Worm (Caenorhabditis elegans) whole organism, early embryonic: ENCODE data around the gene C47E8.3.

Experiments used
- B0310.2 ChIP-seq: sonication (generic microtip); optimal IDR thresholded peaks from 2 replicates; lab custom pipeline; 2016; ENCODE audit warnings: mild to moderate bottlenecking, missing genetic modification characterization, missing compliant biosample characterization
- F13C5.2 ChIP-seq: sonication (generic microtip); optimal IDR thresholded peaks from 2 replicates; lab custom pipeline; 2017; ENCODE audit warnings: mild to moderate bottlenecking, missing genetic modification characterization, inconsistent platforms, missing compliant biosample characterization
- aly-1 ChIP-seq: sonication (generic microtip); optimal IDR thresholded peaks from 2 replicates; lab custom pipeline; 2016; ENCODE audit warnings: missing genetic modification characterization, missing compliant biosample characterization
- ama-1 ChIP-seq: fragments of 150-350 bp; optimal IDR thresholded peaks from 2 replicates; lab custom pipeline; 2014
- ceh-13 ChIP-seq: fragments of 200-800 bp; sonication (Bioruptor generic); optimal IDR thresholded peaks from 2 replicates; lab custom pipeline; 2018; ENCODE audit warnings: mild to moderate bottlenecking, missing genetic modification characterization, missing compliant biosample characterization
- ceh-36 ChIP-seq: sonication (generic microtip); optimal IDR thresholded peaks from 2 replicates; lab custom pipeline; 2016; ENCODE audit warnings: missing genetic modification characterization, inconsistent platforms, missing compliant biosample characterization
- ets-7 ChIP-seq: sonication (generic microtip); optimal IDR thresholded peaks from 2 replicates; lab custom pipeline; 2016; ENCODE audit warnings: missing genotype, missing genetic modification characterization, missing compliant biosample characterization
- flt-1 ChIP-seq: fragments of 200-800 bp; sonication (Bioruptor generic); IDR thresholded peaks from 2 replicates; pipeline ENCODE4 v1.3.6; 2022; ENCODE audit warnings: missing genetic modification characterization, missing compliant biosample characterization
- hmbx-1 ChIP-seq: sonication (generic microtip); optimal IDR thresholded peaks from 2 replicates; lab custom pipeline; 2016; ENCODE audit warnings: mild to moderate bottlenecking, missing genetic modification characterization, missing compliant biosample characterization
- hmg-4 ChIP-seq: fragments of 200-800 bp; sonication (Bioruptor generic); optimal IDR thresholded peaks from 2 replicates; lab custom pipeline; 2018; ENCODE audit warnings: mild to moderate bottlenecking, missing genetic modification characterization, missing compliant biosample characterization
- hnd-1 ChIP-seq: sonication (generic microtip); optimal IDR thresholded peaks from 2 replicates; lab custom pipeline; 2016; ENCODE audit warnings: missing genetic modification characterization, missing compliant biosample characterization
- pes-1 ChIP-seq: fragments of 200-800 bp; sonication (Bioruptor generic); IDR thresholded peaks from 2 replicates; pipeline ENCODE4 v1.3.6; 2022; ENCODE audit warnings: missing genetic modification reagents, missing genetic modification characterization, missing compliant biosample characterization
- scrt-1 ChIP-seq: fragments of 200-800 bp; sonication (Bioruptor generic); IDR thresholded peaks from 2 replicates; pipeline ENCODE4 v1.3.6; 2022; ENCODE audit warnings: missing genetic modification characterization, missing compliant biosample characterization
- sea-1 ChIP-seq: fragments of 200-800 bp; sonication (Bioruptor generic); conservative IDR thresholded peaks from 2 replicates; pipeline ENCODE4 v1.3.6; 2022; ENCODE audit warnings: missing genetic modification characterization, missing compliant biosample characterization
- tbx-11 ChIP-seq: fragments of 200-800 bp; sonication (Bioruptor generic); IDR thresholded peaks from 2 replicates; pipeline ENCODE4 v1.3.6; 2022; ENCODE audit warnings: missing genetic modification characterization, missing compliant biosample characterization
- tbx-37 ChIP-seq: fragments of 200-800 bp; sonication (Bioruptor generic); conservative IDR thresholded peaks from 2 replicates; pipeline ENCODE4 v1.3.6; 2022; ENCODE audit warnings: missing genetic modification reagents, missing genetic modification characterization, missing compliant biosample characterization
- tra-4 ChIP-seq: sonication (generic microtip); optimal IDR thresholded peaks from 2 replicates; lab custom pipeline; 2017; ENCODE audit warnings: missing genetic modification characterization, missing compliant biosample characterization

C47E8.3 gene

DNA sequence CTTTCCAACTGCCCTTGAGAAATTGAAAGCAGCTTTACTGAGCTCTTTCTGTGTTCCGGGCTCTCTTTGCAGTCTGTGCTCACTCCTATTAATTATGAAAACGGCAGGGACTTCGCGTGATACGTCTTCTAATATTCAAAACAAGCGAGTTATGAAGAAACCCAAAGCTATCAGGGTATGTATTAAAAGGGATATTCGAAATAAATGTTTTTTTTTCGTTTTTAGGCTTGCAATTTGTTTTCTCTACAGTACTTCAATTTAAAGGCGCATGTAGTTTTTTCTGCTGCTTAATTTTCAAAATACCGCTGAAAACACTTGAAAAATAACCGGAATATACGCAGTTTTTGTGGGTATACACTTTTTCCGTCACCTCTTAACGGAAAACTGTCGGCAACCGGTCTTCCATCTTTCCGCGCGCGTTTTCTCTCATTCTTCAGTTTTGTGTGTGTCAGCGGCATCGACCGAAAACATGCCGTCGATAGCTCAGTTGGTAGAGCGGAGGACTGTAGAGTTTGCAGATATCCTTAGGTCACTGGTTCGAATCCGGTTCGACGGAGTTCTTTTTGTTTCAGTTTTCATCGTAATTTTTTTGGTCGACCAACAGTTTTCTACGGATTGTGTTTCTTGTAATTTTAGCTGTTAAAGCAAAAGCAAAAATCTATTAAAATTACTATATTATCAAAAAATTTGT is 9.1 kb downstream of the C47E8.3 start, which contains the start of gene gasr-8:
gasr-8 (plus strand) TSS at position 51 of the 691 bp plus-strand sequence.
- TF ChIP-seq B0310.2 (tag; lab: Kevin White, UChicago) (peak; percentile 43), pes-1 (GFP tag; lab: Robert Waterston, UW) (peak; percentile 84), flt-1 (GFP tag; lab: Robert Waterston, UW) (peak; percentile 84), hmbx-1 (tag; lab: Kevin White, UChicago) (no peak), aly-1 (tag; lab: Kevin White, UChicago) (peak; percentile 57), ceh-13 (GFP tag; lab: Kevin White, UChicago) (peak; percentile 58), tbx-11 (GFP tag; lab: Robert Waterston, UW) (peak; percentile 73; the same call in 1 of the 2 replicates), tbx-37 (GFP tag; lab: Robert Waterston, UW) (peak; percentile 64), scrt-1 (GFP tag; lab: Robert Waterston, UW) (0 out of 2 replicates have a peak, but pooled peaks have one; percentile 72), hnd-1 (tag; lab: Kevin White, UChicago) (peak; percentile 32), sea-1 (GFP tag; lab: Robert Waterston, UW) (peak; percentile 79), hmg-4 (peak; percentile 26), ets-7 (tag; lab: Kevin White, UChicago) (no peak), F13C5.2 (no peak), ama-1 (lab: Kevin White, UChicago) (no peak), tra-4 (tag; lab: Kevin White, UChicago) (peak; percentile 40), ceh-36 (tag; lab: Kevin White, UChicago) (no peak)

DNA sequence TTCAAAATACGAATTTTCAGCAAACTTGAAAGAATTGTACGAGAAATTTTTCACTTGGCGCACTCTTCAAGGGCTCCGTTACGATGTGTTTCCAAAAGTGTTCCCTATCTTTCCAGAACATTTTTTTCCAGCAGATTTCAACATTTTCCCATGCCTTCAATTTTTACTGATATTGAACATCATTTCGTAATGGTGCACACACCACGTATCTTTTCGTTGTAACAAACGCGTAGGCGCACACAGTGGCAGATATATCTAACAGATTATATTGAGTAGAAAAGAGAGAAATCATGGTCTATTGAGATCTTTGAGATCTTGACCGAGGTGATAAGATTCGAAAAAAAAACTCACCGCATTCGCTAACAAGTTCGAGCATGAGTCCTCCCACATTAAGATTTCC is 15.6 kb downstream of the C47E8.3 start:
- no peak for TF ChIP-seq ceh-36 (tag; lab: Kevin White, UChicago)
- no peak for TF ChIP-seq ets-7 (tag; lab: Kevin White, UChicago)
- no peak for TF ChIP-seq hnd-1 (tag; lab: Kevin White, UChicago)
- no peak for TF ChIP-seq tra-4 (tag; lab: Kevin White, UChicago)
- no peak for TF ChIP-seq hmg-4
- no peak for TF ChIP-seq tbx-37 (GFP tag; lab: Robert Waterston, UW)
- TF ChIP-seq ceh-13 (GFP tag; lab: Kevin White, UChicago), result no peak
- TF ChIP-seq tbx-11 (GFP tag; lab: Robert Waterston, UW), result no peak
- no peak for TF ChIP-seq pes-1 (GFP tag; lab: Robert Waterston, UW)
- TF ChIP-seq flt-1 (GFP tag; lab: Robert Waterston, UW), result no peak

DNA sequence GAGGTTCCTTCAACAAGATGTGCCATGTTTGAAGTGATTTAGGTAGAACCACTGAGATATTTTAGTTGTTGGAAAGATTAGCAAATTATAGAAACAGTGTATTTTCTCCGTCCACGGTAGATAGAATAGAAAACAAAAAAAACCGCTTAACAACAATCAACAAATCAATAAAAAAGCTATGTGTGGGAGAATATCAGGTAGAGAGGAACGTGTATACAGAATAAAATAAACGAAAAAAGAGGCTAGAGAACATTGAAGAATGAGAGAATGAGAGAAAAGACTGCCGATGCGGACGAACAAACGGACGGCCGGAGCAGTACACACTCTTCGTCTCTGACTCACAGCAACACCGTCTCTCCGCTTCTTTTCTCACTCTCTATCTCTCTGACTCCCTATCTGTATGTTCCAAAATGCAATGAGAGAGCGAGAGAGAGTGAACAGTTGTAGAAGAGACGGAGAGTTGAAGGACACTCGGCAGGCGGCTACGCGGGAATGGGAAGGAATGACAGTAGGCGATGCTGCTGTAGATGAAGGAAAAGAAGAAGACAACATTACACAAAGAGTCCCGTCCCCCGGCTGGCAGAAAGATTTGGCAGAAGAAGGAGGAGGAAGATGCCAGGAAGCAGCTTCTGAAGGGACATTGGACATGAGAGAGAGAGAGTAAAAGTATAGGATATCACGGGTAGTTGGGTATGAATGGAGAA is 16.6 kb downstream of the C47E8.3 start, which contains the start of gene unc-112:
unc-112 (minus strand) TSS at position 51 of the 704 bp plus-strand sequence.
- TF ChIP-seq tbx-37 (GFP tag; lab: Robert Waterston, UW), result 0 out of 2 replicates have a peak, but pooled peaks have one; percentile 4
- TF ChIP-seq ceh-36 (tag; lab: Kevin White, UChicago), result no peak
- TF ChIP-seq aly-1 (tag; lab: Kevin White, UChicago), result peak; percentile 87
- peak; percentile 91 for TF ChIP-seq hmg-4
- TF ChIP-seq ets-7 (tag; lab: Kevin White, UChicago), result peak; percentile 45
- 0 out of 2 replicates have a peak, but pooled peaks have one; percentile 12 for TF ChIP-seq tbx-11 (GFP tag; lab: Robert Waterston, UW)
- TF ChIP-seq sea-1 (GFP tag; lab: Robert Waterston, UW), result no peak
- peak; percentile 79 for TF ChIP-seq F13C5.2
- TF ChIP-seq scrt-1 (GFP tag; lab: Robert Waterston, UW), result no peak
- TF ChIP-seq tra-4 (tag; lab: Kevin White, UChicago), result no peak
- TF ChIP-seq B0310.2 (tag; lab: Kevin White, UChicago), result no peak

DNA sequence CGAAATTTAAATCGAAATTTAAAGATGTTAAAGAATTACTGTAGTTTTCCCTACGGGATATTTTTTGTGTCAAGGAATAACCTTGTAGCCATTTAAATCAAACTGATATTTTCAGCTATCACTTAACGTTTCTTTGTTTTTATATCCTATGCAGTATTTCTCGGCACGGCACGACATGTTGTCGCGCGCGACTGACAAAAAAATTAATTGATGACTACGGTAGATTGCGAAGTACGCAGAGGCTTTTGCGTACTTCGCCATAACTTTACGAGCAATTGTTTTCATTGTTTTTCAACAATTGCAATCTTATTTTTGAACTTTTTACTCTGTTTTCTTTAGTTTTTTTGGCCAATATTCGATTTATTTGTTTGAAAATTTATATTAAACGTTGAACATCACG is 17.9 kb downstream of the C47E8.3 start:
- TF ChIP-seq ceh-13 (GFP tag; lab: Kevin White, UChicago) (no peak), F13C5.2 (no peak), sea-1 (GFP tag; lab: Robert Waterston, UW) (no peak), aly-1 (tag; lab: Kevin White, UChicago) (no peak), scrt-1 (GFP tag; lab: Robert Waterston, UW) (no peak), ets-7 (tag; lab: Kevin White, UChicago) (no peak), ama-1 (lab: Kevin White, UChicago) (no peak), hnd-1 (tag; lab: Kevin White, UChicago) (no peak), pes-1 (GFP tag; lab: Robert Waterston, UW) (no peak), tbx-37 (GFP tag; lab: Robert Waterston, UW) (no peak), flt-1 (GFP tag; lab: Robert Waterston, UW) (no peak), tra-4 (tag; lab: Kevin White, UChicago) (no peak), B0310.2 (tag; lab: Kevin White, UChicago) (no peak), hmbx-1 (tag; lab: Kevin White, UChicago) (no peak), ceh-36 (tag; lab: Kevin White, UChicago) (no peak), tbx-11 (GFP tag; lab: Robert Waterston, UW) (no peak), hmg-4 (no peak)

DNA sequence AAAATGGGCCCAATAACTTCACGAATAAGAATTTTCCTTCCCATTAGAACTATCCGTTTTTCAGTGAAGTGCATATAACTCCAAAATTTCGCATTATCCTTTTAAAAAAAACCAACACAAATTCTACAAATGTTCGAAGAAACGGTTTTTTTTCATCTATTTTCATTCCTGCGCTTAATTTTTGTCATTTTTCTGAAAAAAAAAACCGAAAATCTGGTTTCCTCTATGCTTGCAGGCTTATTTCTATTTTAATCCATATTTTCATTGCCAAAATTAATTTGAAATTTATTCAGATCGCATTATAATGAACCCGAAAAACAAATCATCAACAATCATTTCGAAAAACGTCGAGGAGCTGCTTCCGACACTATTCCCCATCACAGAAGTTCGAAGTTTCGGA is 18.6 kb downstream of the C47E8.3 start, which contains the start of gene set-5:
set-5 (plus strand) TSS at position 301 of the 400 bp plus-strand sequence.
- TF ChIP-seq flt-1 (GFP tag; lab: Robert Waterston, UW) (no peak), F13C5.2 (no peak), aly-1 (tag; lab: Kevin White, UChicago) (no peak), sea-1 (GFP tag; lab: Robert Waterston, UW) (no peak), scrt-1 (GFP tag; lab: Robert Waterston, UW) (no peak), tra-4 (tag; lab: Kevin White, UChicago) (no peak), hmg-4 (no peak), tbx-37 (GFP tag; lab: Robert Waterston, UW) (no peak), ceh-13 (GFP tag; lab: Kevin White, UChicago) (no peak), tbx-11 (GFP tag; lab: Robert Waterston, UW) (no peak), ama-1 (lab: Kevin White, UChicago) (no peak), hnd-1 (tag; lab: Kevin White, UChicago) (no peak), hmbx-1 (tag; lab: Kevin White, UChicago) (no peak), pes-1 (GFP tag; lab: Robert Waterston, UW) (no peak), B0310.2 (tag; lab: Kevin White, UChicago) (no peak), ceh-36 (tag; lab: Kevin White, UChicago) (no peak), ets-7 (tag; lab: Kevin White, UChicago) (no peak)
